Worm (Caenorhabditis elegans) whole organism, mixed stage, embryonic: ENCODE results near the gene cbs-2.
"Not testable (repeated sequence)": the region's sequence is repeated elsewhere in the genome, so short reads cannot be mapped to it uniquely, and the experiment has no call there.

Experiments
- M03D4.4 ChIP-seq: sonication (generic microtip); optimal IDR thresholded peaks from 2 replicates; lab custom pipeline; 2017; ENCODE audit warnings: mild to moderate bottlenecking, missing genetic modification characterization, missing compliant biosample characterization
- ceh-39 ChIP-seq: fragments of 150-350 bp; optimal IDR thresholded peaks from 2 replicates; lab custom pipeline; 2014; ENCODE audit warnings: missing biosample characterization, missing genetic modification characterization
- ceh-43 ChIP-seq: fragments of 200-800 bp; sonication (Bioruptor generic); optimal IDR thresholded peaks from 2 replicates; lab custom pipeline; 2018; ENCODE audit warnings: mild to moderate bottlenecking, missing genetic modification characterization, moderate library complexity, missing compliant biosample characterization
- ceh-83 ChIP-seq: fragments of 200-800 bp; sonication (Bioruptor generic); optimal IDR thresholded peaks from 2 replicates; lab custom pipeline; 2018; ENCODE audit warnings: mild to moderate bottlenecking, missing genetic modification characterization, missing compliant biosample characterization
- cnd-1 ChIP-seq: fragments of 200-800 bp; sonication (Bioruptor generic); optimal IDR thresholded peaks from 2 replicates; lab custom pipeline; 2018; ENCODE audit warnings: mild to moderate bottlenecking, missing genetic modification characterization, missing compliant biosample characterization
- elt-3 ChIP-seq: fragments of 150-350 bp; optimal IDR thresholded peaks from 2 replicates; lab custom pipeline; 2014; ENCODE audit warnings: missing biosample characterization, missing genetic modification characterization
- flh-1 ChIP-seq: fragments of 200-800 bp; sonication (Bioruptor generic); optimal IDR thresholded peaks from 2 replicates; lab custom pipeline; 2018; ENCODE audit warnings: mild to moderate bottlenecking, missing genetic modification characterization, moderate library complexity, missing compliant biosample characterization
- ham-2 ChIP-seq: fragments of 200-800 bp; sonication (Bioruptor generic); optimal IDR thresholded peaks from 2 replicates; lab custom pipeline; 2018; ENCODE audit warnings: mild to moderate bottlenecking, missing genetic modification characterization, missing compliant biosample characterization
- lin-32 ChIP-seq: fragments of 200-800 bp; sonication (Bioruptor generic); optimal IDR thresholded peaks from 2 replicates; lab custom pipeline; 2018; ENCODE audit warnings: mild to moderate bottlenecking, missing genetic modification characterization, missing compliant biosample characterization
- lsy-2 ChIP-seq: fragments of 150-350 bp; optimal IDR thresholded peaks from 2 replicates; lab custom pipeline; 2014; ENCODE audit warnings: missing biosample characterization, missing genetic modification characterization
- mab-5 ChIP-seq: fragments of 150-350 bp; optimal IDR thresholded peaks from 2 replicates; lab custom pipeline; 2014; ENCODE audit warnings: missing biosample characterization, missing genetic modification characterization
- mep-1 ChIP-seq: fragments of 150-350 bp; optimal IDR thresholded peaks from 2 replicates; lab custom pipeline; 2017; ENCODE audit warnings: missing biosample characterization, missing genetic modification reagents, missing genetic modification characterization, inconsistent platforms
- nhr-2 ChIP-seq: fragments of 150-350 bp; optimal IDR thresholded peaks from 2 replicates; lab custom pipeline; 2014; ENCODE audit warnings: missing biosample characterization, missing genetic modification characterization
- nhr-237 ChIP-seq: fragments of 150-350 bp; optimal IDR thresholded peaks from 2 replicates; lab custom pipeline; 2014; ENCODE audit warnings: missing biosample characterization, missing genetic modification characterization
- nhr-28 ChIP-seq: fragments of 150-350 bp; optimal IDR thresholded peaks from 2 replicates; lab custom pipeline; 2014; ENCODE audit warnings: missing biosample characterization, missing genetic modification characterization
- pha-4 ChIP-seq: fragments of 150-350 bp; optimal IDR thresholded peaks from 2 replicates; lab custom pipeline; 2018; ENCODE audit warnings: missing biosample characterization, missing genetic modification reagents, missing genetic modification characterization
- snpc-4 ChIP-seq: fragments of 150-350 bp; optimal IDR thresholded peaks from 2 replicates; lab custom pipeline; 2014; ENCODE audit warnings: missing biosample characterization, missing genetic modification characterization
- sptf-1 ChIP-seq: sonication (generic microtip); optimal IDR thresholded peaks from 2 replicates; lab custom pipeline; 2017; ENCODE audit warnings: mild to moderate bottlenecking, missing genetic modification characterization, moderate library complexity, missing compliant biosample characterization
- tbx-8 ChIP-seq: fragments of 200-800 bp; sonication (Bioruptor generic); optimal IDR thresholded peaks from 2 replicates; lab custom pipeline; 2018; ENCODE audit warnings: mild to moderate bottlenecking, missing genetic modification characterization, moderate library complexity, missing compliant biosample characterization
- unc-120 ChIP-seq: sonication (generic microtip); optimal IDR thresholded peaks from 2 replicates; lab custom pipeline; 2017; ENCODE audit warnings: missing genetic modification characterization, missing compliant biosample characterization; ENCODE audit not compliant: poor library complexity, severe bottlenecking
- unc-62 ChIP-seq: fragments of 150-350 bp; optimal IDR thresholded peaks from 2 replicates; lab custom pipeline; 2014; ENCODE audit warnings: missing biosample characterization, missing genetic modification reagents, missing genetic modification characterization
- zip-8 ChIP-seq: fragments of 150-350 bp; optimal IDR thresholded peaks from 2 replicates; lab custom pipeline; 2014; ENCODE audit warnings: missing biosample characterization, missing genetic modification characterization
- ztf-11 ChIP-seq: fragments of 150-350 bp; optimal IDR thresholded peaks from 2 replicates; lab custom pipeline; 2014; ENCODE audit warnings: missing biosample characterization, missing genetic modification characterization

Gene cbs-2

ce11 chrII:2223467-2223866 lies at the start of gene cbs-2:
cbs-2 (minus strand) TSS chrII:2223567.
- TF ChIP-seq ham-2 (GFP tag; lab: Kevin White, UChicago) (no peak), lin-32 (GFP tag; lab: Kevin White, UChicago) (no peak)

- not testable (repeated sequence) for TF ChIP-seq ceh-43; ceh-83 (GFP tag; lab: Kevin White, UChicago); snpc-4 (tag; lab: Kevin White, UChicago)
- TF ChIP-seq, all 35 proteins: peak for 0; not testable (repeated sequence) for 35
Observed at ce11 chrII:2254861-2255260, 31.5 kb upstream of the cbs-2 start, which contains the start of gene K09F6.3. K09F6.3 (plus strand) TSS chrII:2255161.

ce11 chrII:2253676-2254075 lies 30.3 kb upstream of the cbs-2 start:
- TF ChIP-seq pha-4 (no peak), zip-8 (tag; lab: Kevin White, UChicago) (peak; percentile 60)

- TF ChIP-seq ztf-11 (tag; lab: Kevin White, UChicago), result no peak
- TF ChIP-seq unc-120 (tag; lab: Kevin White, UChicago), result no peak
- TF ChIP-seq ceh-83 (GFP tag; lab: Kevin White, UChicago), result no peak
- TF ChIP-seq M03D4.4 (tag; lab: Kevin White, UChicago), result no peak
- TF ChIP-seq nhr-2, result no peak
Observed at ce11 chrII:2251617-2252016, 28.2 kb upstream of the cbs-2 start.

ce11 chrII:2243342-2243741 lies 20.0 kb upstream of the cbs-2 start, which contains the start of gene F54A3.2:
F54A3.2 (plus strand) TSS chrII:2243642.
- TF ChIP-seq nhr-28 (tag; lab: Kevin White, UChicago) (no peak), lin-32 (GFP tag; lab: Kevin White, UChicago) (no peak)

ce11 chrII:2236352-2236751 lies 13.0 kb upstream of the cbs-2 start:
- TF ChIP-seq mep-1 (tag; lab: Kevin White, UChicago), result no peak
- TF ChIP-seq unc-62 (GFP tag; lab: Kevin White, UChicago), result no peak
- no peak for TF ChIP-seq mab-5
- no peak for TF ChIP-seq nhr-237
- TF ChIP-seq tbx-8 (GFP tag; lab: Kevin White, UChicago), result no peak
- TF ChIP-seq, all 35 proteins: peak for 0

- no peak for TF ChIP-seq flh-1 (GFP tag; lab: Kevin White, UChicago)
- no peak for TF ChIP-seq lin-32 (GFP tag; lab: Kevin White, UChicago)
- no peak for TF ChIP-seq lsy-2 (tag; lab: Kevin White, UChicago)
- no peak for TF ChIP-seq sptf-1 (tag; lab: Kevin White, UChicago)
- no peak for TF ChIP-seq elt-3 (tag; lab: Kevin White, UChicago)
- TF ChIP-seq, all 35 proteins: peak for 0
Observed at ce11 chrII:2233240-2233639, 9.9 kb upstream of the cbs-2 start, which contains the start of gene cct-3. cct-3 (plus strand) TSS chrII:2233540.

ce11 chrII:2232429-2232828 lies 9.1 kb upstream of the cbs-2 start, which contains the start of gene F54A3.6:
F54A3.6 (minus strand) TSS chrII:2232470.
- peak; percentile 84 for TF ChIP-seq lsy-2 (tag; lab: Kevin White, UChicago)

ce11 chrII:2230368-2230767 lies 7.0 kb upstream of the cbs-2 start:
- TF ChIP-seq elt-3 (tag; lab: Kevin White, UChicago), result no peak
- TF ChIP-seq ceh-39 (tag; lab: Kevin White, UChicago), result no peak
- no peak for TF ChIP-seq tbx-8 (GFP tag; lab: Kevin White, UChicago)
- TF ChIP-seq ceh-83 (GFP tag; lab: Kevin White, UChicago), result no peak
- no peak for TF ChIP-seq nhr-237
- no peak for TF ChIP-seq ztf-11 (tag; lab: Kevin White, UChicago)
- no peak for TF ChIP-seq cnd-1
